Fruit fly (Drosophila melanogaster) whole organism, embryonic: Measurements from ENCODE around the gene CG16854.
A peak's percentile ranks its signal among the peaks of the same experiment; 100 is the strongest.

Experiments
- Atf3 ChIP-seq: fragments of 200-800 bp; sonication (Bioruptor generic); optimal IDR thresholded peaks from 3 replicates; lab custom pipeline; 2016; ENCODE audit warnings: missing biosample characterization, missing genetic modification characterization
- B-H1 ChIP-seq: fragments of 200-800 bp; sonication (Bioruptor generic); IDR thresholded peaks from 3 replicates; pipeline ENCODE4 v1.3.6; 2022; ENCODE audit warnings: missing biosample characterization, missing genetic modification characterization
- CG10274 ChIP-seq: fragments of 200-800 bp; sonication (Bioruptor generic); optimal IDR thresholded peaks from 3 replicates; lab custom pipeline; 2017; ENCODE audit warnings: missing biosample characterization, mild to moderate bottlenecking, missing genetic modification characterization
- CG10979 ChIP-seq: fragments of 200-800 bp; sonication (Bioruptor generic); optimal IDR thresholded peaks from 2 replicates; lab custom pipeline; 2018; ENCODE audit warnings: missing biosample characterization, mild to moderate bottlenecking, missing genetic modification characterization, moderate library complexity
- CG13287 ChIP-seq: fragments of 200-800 bp; sonication (Bioruptor generic); IDR thresholded peaks from 2 replicates; pipeline ENCODE4 v1.3.6; 2022; ENCODE audit warnings: missing biosample characterization, missing genetic modification characterization; ENCODE audit not compliant: partially characterized antibody
- CG14710 ChIP-seq: fragments of 200-800 bp; sonication (Bioruptor generic); optimal IDR thresholded peaks from 3 replicates; lab custom pipeline; 2019; ENCODE audit warnings: missing biosample characterization, mild to moderate bottlenecking, missing genetic modification characterization, moderate library complexity
- CG15011 ChIP-seq: fragments of 200-800 bp; sonication (Bioruptor generic); optimal IDR thresholded peaks from 3 replicates; lab custom pipeline; 2018; ENCODE audit warnings: missing biosample characterization, mild to moderate bottlenecking, missing genetic modification characterization
- CG16815 ChIP-seq: fragments of 200-800 bp; sonication (Bioruptor generic); optimal IDR thresholded peaks from 3 replicates; lab custom pipeline; 2017; ENCODE audit warnings: missing biosample characterization, mild to moderate bottlenecking, missing genetic modification characterization
- CG1832 ChIP-seq: fragments of 200-800 bp; sonication (Bioruptor generic); optimal IDR thresholded peaks from 2 replicates; lab custom pipeline; 2017; ENCODE audit warnings: missing biosample characterization, mild to moderate bottlenecking, missing genetic modification characterization, inconsistent platforms
- CG2678 ChIP-seq: fragments of 200-800 bp; sonication (Bioruptor generic); optimal IDR thresholded peaks from 3 replicates; lab custom pipeline; 2019; ENCODE audit warnings: missing biosample characterization, mild to moderate bottlenecking, missing genetic modification characterization, moderate library complexity
- CG34376 ChIP-seq: fragments of 200-800 bp; sonication (Bioruptor generic); optimal IDR thresholded peaks from 2 replicates; lab custom pipeline; 2018; ENCODE audit warnings: missing biosample characterization, mild to moderate bottlenecking, missing genetic modification characterization
- CG34422 ChIP-seq: fragments of 200-800 bp; sonication (Bioruptor generic); IDR thresholded peaks from 3 replicates; pipeline ENCODE4 v1.3.6; 2022; ENCODE audit warnings: missing biosample characterization, missing genetic modification characterization
- CG3847 ChIP-seq: fragments of 200-800 bp; sonication (Bioruptor generic); IDR thresholded peaks from 2 replicates; pipeline ENCODE4 v1.3.6; 2022; ENCODE audit warnings: missing biosample characterization, missing genetic modification characterization
- CG4617 ChIP-seq: fragments of 200-800 bp; sonication (Bioruptor generic); optimal IDR thresholded peaks from 3 replicates; lab custom pipeline; 2016; ENCODE audit warnings: missing biosample characterization, missing genetic modification characterization, borderline replicate concordance
- CG4820 ChIP-seq: fragments of 200-800 bp; sonication (Bioruptor generic); optimal IDR thresholded peaks from 3 replicates; lab custom pipeline; 2016; ENCODE audit warnings: missing biosample characterization, missing genetic modification characterization
- CG7987 ChIP-seq: fragments of 200-800 bp; sonication (Bioruptor generic); optimal IDR thresholded peaks from 2 replicates; lab custom pipeline; 2018; ENCODE audit warnings: missing biosample characterization, mild to moderate bottlenecking, missing genetic modification characterization, moderate library complexity
- CG9437 ChIP-seq: fragments of 200-800 bp; sonication (Bioruptor generic); optimal IDR thresholded peaks from 2 replicates; lab custom pipeline; 2018; ENCODE audit warnings: missing biosample characterization, mild to moderate bottlenecking, missing genetic modification characterization
- Deaf1 ChIP-seq: fragments of 200-800 bp; optimal IDR thresholded peaks from 3 replicates; lab custom pipeline; 2019; ENCODE audit warnings: missing biosample characterization, mild to moderate bottlenecking, missing genetic modification characterization, moderate library complexity
- E2f2 ChIP-seq: fragments of 200-800 bp; sonication (Bioruptor generic); IDR thresholded peaks from 2 replicates; pipeline ENCODE4 v1.3.6; 2022; ENCODE audit warnings: missing biosample characterization, missing genetic modification characterization
- Ets97D ChIP-seq: fragments of 200-800 bp; sonication (Bioruptor generic); optimal IDR thresholded peaks from 3 replicates; lab custom pipeline; 2016; ENCODE audit warnings: missing biosample characterization, missing genetic modification characterization
- HLHmδ ChIP-seq: fragments of 200-800 bp; sonication (Bioruptor generic); optimal IDR thresholded peaks from 2 replicates; lab custom pipeline; 2018; ENCODE audit warnings: missing biosample characterization, mild to moderate bottlenecking, missing genetic modification characterization, moderate library complexity
- Hmr ChIP-seq: fragments of 200-800 bp; sonication (Bioruptor generic); optimal IDR thresholded peaks from 3 replicates; lab custom pipeline; 2017; ENCODE audit warnings: mild to moderate bottlenecking, missing biosample characterization, missing genetic modification reagents, missing genetic modification characterization
- Hr78 ChIP-seq, 2 experiments: fragments of 200-800 bp in 1 of 2; fragments of >200 bp in 1 of 2; sonication (Bioruptor generic) in 1 of 2; optimal IDR thresholded peaks; 2 replicates each; lab custom pipeline; 2017 to 2019; ENCODE audit warnings: missing biosample characterization in 2 of 2, missing genetic modification characterization in 2 of 2, mild to moderate bottlenecking in 1 of 2, moderate library complexity in 1 of 2
- Med ChIP-seq: fragments of 200-800 bp; sonication (Bioruptor generic); peaks from one replicate; lab custom pipeline; 2016; ENCODE audit warnings: missing biosample characterization, missing genetic modification characterization, mild to moderate bottlenecking, inconsistent platforms, moderate library complexity
- Opbp ChIP-seq: fragments of 200-800 bp; sonication (Bioruptor generic); IDR thresholded peaks from 3 replicates; pipeline ENCODE4 v1.3.6; 2022; ENCODE audit warnings: missing biosample characterization, missing genetic modification characterization; ENCODE audit not compliant: partially characterized antibody
- Pdp1 ChIP-seq, 2 experiments: fragments of 200-800 bp; sonication (Bioruptor generic); optimal IDR thresholded peaks; 3 replicates each; lab custom pipeline; 2016; ENCODE audit warnings: missing biosample characterization in 2 of 2, missing genetic modification characterization in 2 of 2, mild to moderate bottlenecking in 1 of 2, moderate library complexity in 1 of 2
- Rfx ChIP-seq: fragments of 200-800 bp; sonication (Bioruptor generic); IDR thresholded peaks from 2 replicates; pipeline ENCODE4 v1.3.6; 2022; ENCODE audit warnings: missing biosample characterization, missing genetic modification characterization
- Trl ChIP-seq, 3 experiments: fragments of >200 bp in 2 of 3; fragments of 200-800 bp in 1 of 3; sonication (Bioruptor generic) in 1 of 3; optimal IDR thresholded peaks; 2 replicates in 1 of 3; 3 replicates in 2 of 3; lab custom pipeline; 2016 to 2017; ENCODE audit warnings: missing biosample characterization in 1 of 3, missing genetic modification characterization in 1 of 3
- amos ChIP-seq: fragments of 200-800 bp; sonication (Bioruptor generic); IDR thresholded peaks from 2 replicates; pipeline ENCODE4 v1.3.6; 2022; ENCODE audit warnings: missing biosample characterization, missing genetic modification characterization; ENCODE audit not compliant: partially characterized antibody
- cg ChIP-seq: fragments of 200-800 bp; sonication (Bioruptor generic); optimal IDR thresholded peaks from 3 replicates; lab custom pipeline; 2019; ENCODE audit warnings: missing biosample characterization, mild to moderate bottlenecking, missing genetic modification characterization, moderate library complexity
- cwo ChIP-seq: fragments of 200-800 bp; sonication (Bioruptor generic); optimal IDR thresholded peaks from 3 replicates; lab custom pipeline; 2017; ENCODE audit warnings: missing biosample characterization, missing genetic modification characterization, mild to moderate bottlenecking, moderate library complexity, missing genetic modification reagents
- dimm ChIP-seq: fragments of 200-800 bp; sonication (Bioruptor generic); IDR thresholded peaks from 2 replicates; pipeline ENCODE4 v1.3.6; 2022; ENCODE audit warnings: missing biosample characterization, missing genetic modification characterization
- dysf ChIP-seq: fragments of 200-800 bp; sonication (Bioruptor generic); IDR thresholded peaks from 3 replicates; pipeline ENCODE4 v1.3.6; 2022; ENCODE audit warnings: missing biosample characterization, missing genetic modification characterization
- esg ChIP-seq: fragments of 200-800 bp; sonication (Bioruptor generic); conservative IDR thresholded peaks from 2 replicates; pipeline ENCODE4 v1.3.6; 2022; ENCODE audit warnings: missing biosample characterization, missing genetic modification characterization
- fd102C ChIP-seq: fragments of 200-800 bp; sonication (Bioruptor generic); optimal IDR thresholded peaks from 2 replicates; lab custom pipeline; 2018; ENCODE audit warnings: missing biosample characterization, mild to moderate bottlenecking, missing genetic modification characterization, moderate library complexity
- fd3F ChIP-seq: fragments of 200-800 bp; sonication (Bioruptor generic); optimal IDR thresholded peaks from 2 replicates; lab custom pipeline; 2018; ENCODE audit warnings: missing biosample characterization, mild to moderate bottlenecking, missing genetic modification characterization, moderate library complexity
- gcm ChIP-seq: fragments of 200-800 bp; sonication (Bioruptor generic); optimal IDR thresholded peaks from 2 replicates; lab custom pipeline; 2019; ENCODE audit warnings: missing biosample characterization, mild to moderate bottlenecking, missing genetic modification characterization, moderate library complexity
- grn ChIP-seq: fragments of 200-800 bp; sonication (Bioruptor generic); optimal IDR thresholded peaks from 3 replicates; lab custom pipeline; 2017; ENCODE audit warnings: missing biosample characterization, missing genetic modification characterization
- gro ChIP-seq: fragments of 200-800 bp; sonication (Bioruptor generic); optimal IDR thresholded peaks from 2 replicates; lab custom pipeline; 2016; ENCODE audit warnings: missing biosample characterization, missing genetic modification characterization
- gsb ChIP-seq: fragments of 200-800 bp; sonication (Bioruptor generic); IDR thresholded peaks from 2 replicates; pipeline ENCODE4 v1.3.6; 2022; ENCODE audit warnings: missing biosample characterization, missing genetic modification characterization
- insv ChIP-seq, 2 experiments: fragments of 200-800 bp; sonication (Bioruptor generic); optimal IDR thresholded peaks; 3 replicates each; lab custom pipeline; 2016 to 2018; ENCODE audit warnings: missing biosample characterization in 2 of 2, missing genetic modification characterization in 2 of 2
- kni ChIP-seq: fragments of 200-800 bp; sonication (Bioruptor generic); optimal IDR thresholded peaks from 3 replicates; lab custom pipeline; 2017; ENCODE audit warnings: mild to moderate bottlenecking, missing biosample characterization, missing genetic modification reagents, missing genetic modification characterization
- mirr ChIP-seq: fragments of 200-800 bp; sonication (Bioruptor generic); optimal IDR thresholded peaks from 3 replicates; lab custom pipeline; 2018; ENCODE audit warnings: missing biosample characterization, mild to moderate bottlenecking, missing genetic modification characterization
- nerfin-1 ChIP-seq: fragments of 200-800 bp; sonication (Bioruptor generic); optimal IDR thresholded peaks from 3 replicates; lab custom pipeline; 2019; ENCODE audit warnings: missing biosample characterization, mild to moderate bottlenecking, missing genetic modification characterization, moderate library complexity
- oc ChIP-seq: fragments of 200-800 bp; sonication (Bioruptor generic); optimal IDR thresholded peaks from 2 replicates; lab custom pipeline; 2018; ENCODE audit warnings: missing biosample characterization, mild to moderate bottlenecking, missing genetic modification characterization, moderate library complexity
- pita ChIP-seq: fragments of 200-800 bp; sonication (Bioruptor generic); optimal IDR thresholded peaks from 2 replicates; lab custom pipeline; 2017; ENCODE audit warnings: missing biosample characterization, mild to moderate bottlenecking, missing genetic modification characterization
- rib ChIP-seq: fragments of 200-800 bp; sonication (Bioruptor generic); IDR thresholded peaks from 2 replicates; pipeline ENCODE4 v1.3.6; 2022; ENCODE audit warnings: missing biosample characterization, missing genetic modification characterization
- sqz ChIP-seq: fragments of 200-800 bp; sonication (Bioruptor generic); optimal IDR thresholded peaks from 3 replicates; lab custom pipeline; 2018; ENCODE audit warnings: missing biosample characterization, mild to moderate bottlenecking, missing genetic modification characterization
- sug ChIP-seq: fragments of 200-800 bp; optimal IDR thresholded peaks from 2 replicates; lab custom pipeline; 2019; ENCODE audit warnings: missing biosample characterization, mild to moderate bottlenecking, missing genetic modification characterization, moderate library complexity

The CG16854 gene

dm6 chr2L:11039548-11040144, 46.9 kb upstream of the CG16854 start (continued):
- TF ChIP-seq CG2678 (tag; lab: Kevin White, UChicago) (peak; percentile 12), Deaf1 (tag; lab: Kevin White, UChicago) (peak; percentile 21), cg (GFP tag; lab: Kevin White, UChicago) (peak; percentile 35), Rfx (GFP tag; lab: Robert Waterston, UW) (no peak), gcm (GFP tag; lab: Kevin White, UChicago) (no peak), CG34376 (GFP tag; lab: Kevin White, UChicago) (peak; percentile 55), B-H1 (GFP tag; lab: Robert Waterston, UW) (no peak), Pdp1 (GFP tag; optimal IDR thresholded peaks at IDR 0.05; lab: Kevin White, UChicago) (peak in 1 of 2 experiments; percentile 79), rib (GFP tag; lab: Robert Waterston, UW) (no peak), HLHmδ (GFP tag; lab: Kevin White, UChicago) (no peak), cwo (GFP tag; lab: Kevin White, UChicago) (peak; percentile 80), CG10274 (GFP tag; lab: Kevin White, UChicago) (peak; percentile 70), kni (peak; percentile 31), CG3847 (GFP tag; lab: Robert Waterston, UW) (no peak), Med (GFP tag; lab: Kevin White, UChicago) (peak; percentile 63), sqz (GFP tag; lab: Kevin White, UChicago) (peak; percentile 35), pita (GFP tag; lab: Kevin White, UChicago) (no peak), fd3F (GFP tag; lab: Kevin White, UChicago) (no peak), esg (GFP tag; lab: Robert Waterston, UW) (no peak), grn (peak; percentile 99), mirr (peak; percentile 65), CG4617 (GFP tag; lab: Kevin White, UChicago) (no peak), Trl (optimal IDR thresholded peaks at IDR 0.05; lab: Kevin White, UChicago) (peak in 1 of 2 experiments; percentile 6), Trl (GFP tag; optimal IDR thresholded peaks at IDR 0.05; lab: Kevin White, UChicago) (no peak), Hmr (GFP tag; lab: Kevin White, UChicago) (peak; percentile 22), dysf (GFP tag; lab: Robert Waterston, UW) (no peak), sug (tag; lab: Kevin White, UChicago) (peak; percentile 77), Ets97D (no peak), Atf3 (GFP tag; lab: Kevin White, UChicago) (no peak), CG1832 (GFP tag; lab: Kevin White, UChicago) (no peak), oc (no peak), CG14710 (no peak), Opbp (GFP tag; lab: Robert Waterston, UW) (no peak), CG7987 (no peak), Hr78 (GFP tag; optimal IDR thresholded peaks at IDR 0.05; lab: Kevin White, UChicago) (peak in 1 of 2 experiments; percentile 90)

- TF ChIP-seq gsb (GFP tag; lab: Robert Waterston, UW) (no peak), insv (GFP tag; optimal IDR thresholded peaks at IDR 0.05; lab: Kevin White, UChicago) (no peak), CG16815 (no peak), CG4820 (GFP tag; lab: Kevin White, UChicago) (no peak), nerfin-1 (tag; lab: Kevin White, UChicago) (no peak), CG15011 (no peak), E2f2 (GFP tag; lab: Robert Waterston, UW) (no peak), CG13287 (GFP tag; lab: Robert Waterston, UW) (no peak), CG34422 (no peak), CG10979 (tag; lab: Kevin White, UChicago) (no peak), fd102C (GFP tag; lab: Kevin White, UChicago) (no peak), sug (tag; lab: Kevin White, UChicago) (no peak), dimm (no peak), amos (GFP tag; lab: Robert Waterston, UW) (no peak), CG9437 (GFP tag; lab: Kevin White, UChicago) (no peak), gro (GFP tag; lab: Kevin White, UChicago) (no peak)
These were observed 45.4 kb upstream of the CG16854 start for dm6 chr2L:11041074-11041473.
